Worm (Caenorhabditis elegans) whole organism, L2 larva: ENCODE measurements around the gene F19B2.7.
A peak's percentile ranks its signal among the peaks of the same experiment; 100 is the strongest.

Source experiments
- C34F6.9 ChIP-seq: fragments of 150-350 bp; optimal IDR thresholded peaks from 2 replicates; lab custom pipeline; 2014; ENCODE audit warnings: missing biosample characterization, missing genetic modification characterization
- F13H6.1 ChIP-seq: sonication (generic microtip); optimal IDR thresholded peaks from 2 replicates; lab custom pipeline; 2016; ENCODE audit warnings: missing genetic modification characterization, missing compliant biosample characterization
- R02D3.7 ChIP-seq: fragments of 150-350 bp; optimal IDR thresholded peaks from 2 replicates; lab custom pipeline; 2014; ENCODE audit warnings: missing biosample characterization, missing genetic modification characterization
- ZK546.5 ChIP-seq: sonication (generic microtip); optimal IDR thresholded peaks from 2 replicates; lab custom pipeline; 2017; ENCODE audit warnings: missing biosample characterization, missing genetic modification characterization
- aly-2 ChIP-seq: fragments of 150-350 bp; optimal IDR thresholded peaks from 2 replicates; lab custom pipeline; 2014; ENCODE audit warnings: missing biosample characterization, missing genetic modification characterization
- ama-1 ChIP-seq: fragments of 150-350 bp; optimal IDR thresholded peaks from 2 replicates; lab custom pipeline; 2018; ENCODE audit warnings: inconsistent platforms
- blmp-1 ChIP-seq: sonication (generic microtip); optimal IDR thresholded peaks from 2 replicates; lab custom pipeline; 2017; ENCODE audit warnings: missing genetic modification characterization, mild to moderate bottlenecking, missing compliant biosample characterization, antibody characterized with exemption, moderate library complexity; ENCODE audit not compliant: insufficient read depth
- ceh-16 ChIP-seq: fragments of 150-350 bp; optimal IDR thresholded peaks from 2 replicates; lab custom pipeline; 2014; ENCODE audit warnings: missing biosample characterization, missing genetic modification characterization
- ceh-82 ChIP-seq: fragments of 150-350 bp; optimal IDR thresholded peaks from 2 replicates; lab custom pipeline; 2014; ENCODE audit warnings: missing biosample characterization, missing genetic modification characterization
- crh-2 ChIP-seq: sonication (generic microtip); optimal IDR thresholded peaks from 2 replicates; lab custom pipeline; 2017; ENCODE audit warnings: missing biosample characterization, missing genetic modification characterization
- dmd-4 ChIP-seq: sonication (generic microtip); optimal IDR thresholded peaks from 2 replicates; lab custom pipeline; 2017; ENCODE audit warnings: missing biosample characterization, missing genetic modification characterization
- egl-27 ChIP-seq: sonication (generic microtip); optimal IDR thresholded peaks from 3 replicates; lab custom pipeline; 2017; ENCODE audit warnings: missing biosample characterization, missing genetic modification reagents, missing genetic modification characterization
- elt-1 ChIP-seq: fragments of 150-350 bp; optimal IDR thresholded peaks from 2 replicates; lab custom pipeline; 2014; ENCODE audit warnings: missing biosample characterization, missing genetic modification characterization
- elt-3 ChIP-seq: sonication (generic microtip); optimal IDR thresholded peaks from 2 replicates; lab custom pipeline; 2017; ENCODE audit warnings: missing biosample characterization, missing genetic modification characterization
- fos-1 ChIP-seq: fragments of 150-350 bp; optimal IDR thresholded peaks from 2 replicates; lab custom pipeline; 2014; ENCODE audit warnings: missing biosample characterization, missing genetic modification characterization
- gmeb-1 ChIP-seq: fragments of 150-350 bp; optimal IDR thresholded peaks from 2 replicates; lab custom pipeline; 2014; ENCODE audit warnings: missing biosample characterization, missing genetic modification characterization
- lin-11 ChIP-seq: fragments of 150-350 bp; sonication (generic microtip); optimal IDR thresholded peaks from 2 replicates; lab custom pipeline; 2014; ENCODE audit warnings: missing biosample characterization, missing genetic modification characterization, inconsistent platforms, mixed read lengths
- lin-13 ChIP-seq: fragments of 150-350 bp; optimal IDR thresholded peaks from 2 replicates; lab custom pipeline; 2014; ENCODE audit warnings: missing biosample characterization, missing genetic modification reagents, missing genetic modification characterization
- lin-39 ChIP-seq: fragments of 150-350 bp; optimal IDR thresholded peaks from 2 replicates; lab custom pipeline; 2014; ENCODE audit warnings: missing biosample characterization, missing genetic modification reagents, missing genetic modification characterization
- lsy-2 ChIP-seq, 2 experiments: fragments of 150-350 bp in 1 of 2; sonication (generic microtip) in 1 of 2; optimal IDR thresholded peaks; 2 replicates each; lab custom pipeline; 2014 to 2017; ENCODE audit warnings: missing biosample characterization in 2 of 2, missing genetic modification characterization in 2 of 2
- mab-5 ChIP-seq: fragments of 150-350 bp; optimal IDR thresholded peaks from 2 replicates; lab custom pipeline; 2014; ENCODE audit warnings: missing biosample characterization, missing genetic modification characterization
- mbf-1 ChIP-seq: sonication (generic microtip); optimal IDR thresholded peaks from 2 replicates; lab custom pipeline; 2017; ENCODE audit warnings: missing biosample characterization, missing genetic modification characterization
- nhr-10 ChIP-seq: sonication (generic microtip); optimal IDR thresholded peaks from 2 replicates; lab custom pipeline; 2017; ENCODE audit warnings: missing biosample characterization, missing genetic modification characterization
- nhr-12 ChIP-seq: fragments of 150-350 bp; optimal IDR thresholded peaks from 2 replicates; lab custom pipeline; 2014; ENCODE audit warnings: missing biosample characterization, missing genetic modification characterization
- nhr-129 ChIP-seq: fragments of 150-350 bp; optimal IDR thresholded peaks from 2 replicates; lab custom pipeline; 2014; ENCODE audit warnings: missing biosample characterization, missing genetic modification characterization
- nhr-21 ChIP-seq: fragments of 150-350 bp; optimal IDR thresholded peaks from 2 replicates; lab custom pipeline; 2014; ENCODE audit warnings: missing biosample characterization, missing genetic modification characterization
- nhr-23 ChIP-seq: fragments of 150-350 bp; optimal IDR thresholded peaks from 2 replicates; lab custom pipeline; 2014; ENCODE audit warnings: missing biosample characterization, missing genetic modification reagents, missing genetic modification characterization
- nhr-237 ChIP-seq: fragments of 150-350 bp; optimal IDR thresholded peaks from 2 replicates; lab custom pipeline; 2014; ENCODE audit warnings: missing biosample characterization, missing genetic modification characterization
- nhr-6 ChIP-seq: fragments of 150-350 bp; optimal IDR thresholded peaks from 2 replicates; lab custom pipeline; 2014; ENCODE audit warnings: missing biosample characterization, missing genetic modification characterization
- peb-1 ChIP-seq: fragments of 150-350 bp; optimal IDR thresholded peaks from 2 replicates; lab custom pipeline; 2014; ENCODE audit warnings: missing biosample characterization, missing genetic modification characterization
- skn-1 ChIP-seq: sonication (generic microtip); optimal IDR thresholded peaks from 2 replicates; lab custom pipeline; 2017; ENCODE audit warnings: missing biosample characterization, missing genetic modification characterization
- sma-3 ChIP-seq: sonication (generic microtip); optimal IDR thresholded peaks from 2 replicates; lab custom pipeline; 2016; ENCODE audit warnings: missing genetic modification reagents, missing genetic modification characterization, missing compliant biosample characterization
- sma-9 ChIP-seq, 2 experiments: fragments of 150-350 bp in 1 of 2; sonication (generic microtip) in 1 of 2; optimal IDR thresholded peaks; 2 replicates each; lab custom pipeline; 2014 to 2016; ENCODE audit warnings: missing genetic modification characterization in 2 of 2, mild to moderate bottlenecking in 1 of 2, missing biosample characterization in 1 of 2, missing compliant biosample characterization in 1 of 2, missing genetic modification reagents in 1 of 2, moderate library complexity in 1 of 2
- snpc-4 ChIP-seq: fragments of 150-350 bp; optimal IDR thresholded peaks from 2 replicates; lab custom pipeline; 2014; ENCODE audit warnings: missing biosample characterization, missing genetic modification characterization
- unc-39 ChIP-seq: fragments of 150-350 bp; optimal IDR thresholded peaks from 2 replicates; lab custom pipeline; 2014; ENCODE audit warnings: missing biosample characterization, missing genetic modification characterization
- zag-1 ChIP-seq: fragments of 150-350 bp; optimal IDR thresholded peaks from 2 replicates; lab custom pipeline; 2014; ENCODE audit warnings: missing biosample characterization, missing genetic modification characterization
- ztf-1 ChIP-seq: fragments of 200-800 bp; sonication (Bioruptor generic); conservative IDR thresholded peaks from 2 replicates; pipeline ENCODE4 v1.3.6; 2022; ENCODE audit warnings: missing genetic modification characterization, missing compliant biosample characterization
- ztf-11 ChIP-seq: sonication (generic microtip); optimal IDR thresholded peaks from 2 replicates; lab custom pipeline; 2017; ENCODE audit warnings: missing biosample characterization, missing genetic modification characterization
- ztf-4 ChIP-seq: fragments of 150-350 bp; optimal IDR thresholded peaks from 2 replicates; lab custom pipeline; 2014; ENCODE audit warnings: missing biosample characterization, missing genetic modification characterization

The F19B2.7 gene

ce11 chrV:20158223-20158622 lies 6.7 kb downstream of the F19B2.7 start, which contains the start of gene F19B2.6:
F19B2.6 (plus strand) TSS chrV:20158523.
- TF ChIP-seq fos-1 (tag; lab: Kevin White, UChicago) (no peak), lin-11 (tag; lab: Kevin White, UChicago) (no peak), nhr-23 (tag; lab: Kevin White, UChicago) (no peak), zag-1 (no peak), snpc-4 (tag; lab: Kevin White, UChicago) (no peak), blmp-1 (tag; lab: Kevin White, UChicago) (no peak), skn-1 (no peak), ama-1 (lab: Kevin White, UChicago) (no peak)

ce11 chrV:20161781-20162289 lies 10.3 kb downstream of the F19B2.7 start:
- TF ChIP-seq blmp-1 (tag; lab: Kevin White, UChicago) (no peak), nhr-23 (tag; lab: Kevin White, UChicago) (no peak), fos-1 (tag; lab: Kevin White, UChicago) (no peak), R02D3.7 (no peak), zag-1 (no peak), ztf-11 (tag; lab: Kevin White, UChicago) (no peak)

DNA sequence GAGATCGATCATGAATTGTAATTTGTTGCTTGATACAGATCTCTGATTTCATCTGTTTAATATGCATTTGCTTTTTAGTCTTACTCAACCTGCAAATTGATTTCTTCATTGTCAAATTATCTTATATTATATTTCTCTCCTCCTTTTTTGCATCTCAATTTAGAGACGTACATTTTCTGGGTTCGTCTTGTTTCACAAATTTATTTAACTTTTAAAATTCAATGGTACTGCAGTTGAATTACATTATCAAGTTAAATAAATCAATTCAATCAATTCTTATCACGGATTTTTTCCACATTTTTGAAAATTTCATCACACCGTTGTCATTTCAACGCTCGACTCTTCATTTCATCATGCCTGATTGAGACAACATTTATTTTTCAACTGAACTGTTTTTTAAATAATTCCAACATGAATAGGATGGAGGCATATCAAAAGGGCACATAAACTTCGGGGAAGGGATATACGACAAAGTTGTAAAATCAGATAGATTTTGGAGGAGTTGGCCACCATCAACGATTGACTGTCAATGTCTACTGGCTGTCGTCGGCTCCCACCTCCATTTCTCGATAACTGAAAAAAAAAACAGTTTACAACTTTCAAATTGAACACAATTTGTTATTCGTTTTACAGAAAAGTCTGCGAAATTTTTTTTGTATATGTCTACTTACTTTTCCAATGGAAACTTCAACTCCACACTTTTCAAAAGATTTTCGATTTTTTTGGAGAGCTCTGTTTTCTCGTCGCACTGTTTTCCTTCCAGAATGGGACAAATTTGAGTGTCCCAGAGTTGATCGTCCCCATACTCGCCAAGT lies 11.0 kb downstream of the F19B2.7 start:
- no peak for TF ChIP-seq nhr-129 (tag; lab: Kevin White, UChicago)
- no peak for TF ChIP-seq nhr-21 (tag; lab: Kevin White, UChicago)
- TF ChIP-seq lsy-2 (tag; optimal IDR thresholded peaks at IDR 0.05; lab: Kevin White, UChicago): no peak
- TF ChIP-seq gmeb-1 (tag; lab: Kevin White, UChicago): peak; percentile 73
- TF ChIP-seq blmp-1 (tag; lab: Kevin White, UChicago): no peak
- TF ChIP-seq crh-2 (tag; lab: Kevin White, UChicago): peak; percentile 30
- no peak for TF ChIP-seq dmd-4 (tag; lab: Kevin White, UChicago)
- no peak for TF ChIP-seq elt-3 (tag; lab: Kevin White, UChicago)
- no peak for TF ChIP-seq ztf-4 (tag; lab: Kevin White, UChicago)
- no peak for TF ChIP-seq unc-39 (tag; lab: Kevin White, UChicago)
- TF ChIP-seq ztf-1: no peak
- TF ChIP-seq lin-39 (tag; lab: Kevin White, UChicago): no peak
- TF ChIP-seq mab-5 (tag; lab: Kevin White, UChicago): no peak
- TF ChIP-seq peb-1: no peak
- TF ChIP-seq ceh-82 (tag; lab: Kevin White, UChicago): no peak
- TF ChIP-seq elt-1 (tag; lab: Kevin White, UChicago): no peak
- no peak for TF ChIP-seq C34F6.9 (tag; lab: Kevin White, UChicago)
- TF ChIP-seq nhr-10 (tag; lab: Kevin White, UChicago): no peak
- TF ChIP-seq mbf-1 (tag; lab: Kevin White, UChicago): no peak
- no peak for TF ChIP-seq nhr-23 (tag; lab: Kevin White, UChicago)
- no peak for TF ChIP-seq aly-2 (tag; lab: Kevin White, UChicago)
- TF ChIP-seq ama-1 (lab: Kevin White, UChicago): peak; percentile 86
- no peak for TF ChIP-seq nhr-12
- TF ChIP-seq ceh-16 (tag; lab: Kevin White, UChicago): no peak
- TF ChIP-seq ztf-11 (tag; lab: Kevin White, UChicago): no peak
- TF ChIP-seq nhr-237: no peak
- no peak for TF ChIP-seq ZK546.5
- no peak for TF ChIP-seq snpc-4 (tag; lab: Kevin White, UChicago)
- peak; percentile 17 for TF ChIP-seq sma-9 (GFP tag; optimal IDR thresholded peaks at IDR 0.05; lab: Kevin White, UChicago)
- no peak for TF ChIP-seq sma-9 (tag; optimal IDR thresholded peaks at IDR 0.05; lab: Kevin White, UChicago)
- no peak for TF ChIP-seq F13H6.1 (tag; lab: Kevin White, UChicago)
- peak; percentile 27 for TF ChIP-seq lin-13 (GFP tag; lab: Kevin White, UChicago)
- TF ChIP-seq fos-1 (tag; lab: Kevin White, UChicago): peak; percentile 23
- no peak for TF ChIP-seq skn-1
- TF ChIP-seq sma-3 (GFP tag; lab: Kevin White, UChicago): no peak
- TF ChIP-seq egl-27: no peak
- no peak for TF ChIP-seq R02D3.7
- TF ChIP-seq nhr-6 (tag; lab: Kevin White, UChicago): no peak
- TF ChIP-seq, all 48 proteins: peak for 6
